Fruit fly (Drosophila melanogaster): ENCODE measurements around the gene Mkp.

The Mkp gene

dm6 chr3L:140838-141559 lies 43.3 kb downstream of the Mkp start (continued):
- TF ChIP-seq CG13123 (GFP tag; optimal IDR thresholded peaks at IDR 0.05) (no peak), nmo (GFP tag; optimal IDR thresholded peaks at IDR 0.05) (no peak), CG8089 (GFP tag; optimal IDR thresholded peaks at IDR 0.05) (no peak), CG7372 (GFP tag; IDR thresholded peaks at IDR 0.05) (no peak), CG15073 (GFP tag; optimal IDR thresholded peaks at IDR 0.05) (no peak)

DNA sequence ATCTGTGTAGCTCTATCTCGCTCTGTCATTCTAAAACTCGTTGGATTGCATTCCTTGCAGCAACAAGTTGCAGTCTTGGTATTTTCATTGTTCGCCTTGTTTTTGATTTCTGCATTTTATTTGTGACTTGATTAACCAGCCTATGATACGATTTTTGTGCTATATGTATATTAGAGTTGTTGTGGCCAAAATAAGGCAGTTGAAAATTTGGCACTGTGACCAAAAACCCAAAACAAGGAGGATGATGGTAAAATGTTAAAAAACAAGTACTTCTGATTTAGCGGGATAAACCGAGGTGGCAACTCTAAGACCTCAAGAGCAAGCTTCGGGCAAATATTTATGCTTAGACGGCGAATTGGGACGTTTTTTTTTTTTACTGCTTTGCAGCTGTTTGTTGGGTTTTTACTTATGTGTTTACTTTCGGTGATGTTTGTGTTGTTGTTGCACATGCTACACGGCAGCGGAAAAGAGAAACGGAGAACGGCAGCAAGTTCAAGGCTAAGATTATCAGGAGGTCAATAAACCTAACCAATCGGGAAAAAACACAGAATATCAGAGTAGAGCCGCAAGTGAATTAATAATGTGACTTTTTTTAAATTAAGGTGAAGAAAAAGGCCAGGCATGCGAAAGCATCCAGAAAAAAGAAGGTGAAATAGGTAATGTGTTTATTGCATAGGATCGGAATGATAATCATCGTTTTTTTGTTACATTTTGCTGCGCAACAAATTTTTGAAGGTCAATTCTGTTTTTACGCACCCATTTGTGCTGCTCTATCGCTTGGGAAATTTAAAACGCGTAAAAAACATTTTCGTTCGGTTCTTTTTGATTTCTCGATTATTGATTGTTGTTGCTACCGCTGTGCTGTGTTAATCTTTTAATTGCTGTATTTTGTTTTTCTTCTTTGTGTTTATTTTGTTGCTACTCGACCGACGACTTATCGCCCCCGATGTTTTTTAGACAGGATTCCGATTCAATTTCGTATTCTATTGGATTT lies 44.5 kb downstream of the Mkp start:
- no peak for TF ChIP-seq CG11247 (GFP tag; IDR thresholded peaks at IDR 0.05)
- TF ChIP-seq CG18011 (GFP tag; optimal IDR thresholded peaks at IDR 0.05) = peak; percentile 0
- TF ChIP-seq Tbp (GFP tag; optimal IDR thresholded peaks at IDR 0.05) = no peak
- TF ChIP-seq Med (GFP tag) = peak; percentile 53
- TF ChIP-seq CG8359 (GFP tag; optimal IDR thresholded peaks at IDR 0.05; ENCODE audit: borderline replicate concordance) = no peak
- TF ChIP-seq CG4360 (GFP tag; IDR thresholded peaks at IDR 0.05) = peak; percentile 68; the same call in 1 of the 2 replicates
- peak; percentile 9 for TF ChIP-seq CG3995 (GFP tag; optimal IDR thresholded peaks at IDR 0.05)
- TF ChIP-seq ap (GFP tag; IDR thresholded peaks at IDR 0.05) = no peak
- TF ChIP-seq Max (GFP tag; optimal IDR thresholded peaks at IDR 0.05) = no peak
- TF ChIP-seq CG34376 (GFP tag; optimal IDR thresholded peaks at IDR 0.05) = peak; percentile 78
- no peak for TF ChIP-seq CG10565 (GFP tag; optimal IDR thresholded peaks at IDR 0.05)
- 0 out of 3 replicates have a peak, but pooled peaks have one; percentile 51 for TF ChIP-seq CG2199 (GFP tag; IDR thresholded peaks at IDR 0.05)
- peak; percentile 17 for TF ChIP-seq D19A (tag; optimal IDR thresholded peaks at IDR 0.05)
- no peak for TF ChIP-seq al (GFP tag; IDR thresholded peaks at IDR 0.05)
- TF ChIP-seq CG15269 (tag; optimal IDR thresholded peaks at IDR 0.05) = peak; percentile 13
- TF ChIP-seq sens (GFP tag) = peak; percentile 71
- peak; percentile 13 for TF ChIP-seq CG4820 (GFP tag; optimal IDR thresholded peaks at IDR 0.05)
- TF ChIP-seq Deaf1 (tag; optimal IDR thresholded peaks at IDR 0.05) = peak; percentile 14
- TF ChIP-seq CG8281 (tag; optimal IDR thresholded peaks at IDR 0.05) = no peak
- no peak for TF ChIP-seq cad (GFP tag; optimal IDR thresholded peaks at IDR 0.05)
- TF ChIP-seq CG10366 (GFP tag; IDR thresholded peaks at IDR 0.05) = no peak
- 0 out of 2 replicates have a peak, but pooled peaks have one; percentile 6 for TF ChIP-seq slbo (GFP tag; IDR thresholded peaks at IDR 0.05)
- no peak for TF ChIP-seq CG4617 (GFP tag; optimal IDR thresholded peaks at IDR 0.05; ENCODE audit: borderline replicate concordance)
- TF ChIP-seq CG10543 (GFP tag; optimal IDR thresholded peaks at IDR 0.05) = no peak
- no peak for TF ChIP-seq CG3065 (GFP tag; optimal IDR thresholded peaks at IDR 0.05)
- TF ChIP-seq eve (GFP tag; optimal IDR thresholded peaks at IDR 0.05) = peak in 1 of 2 experiments; percentile 36
- TF ChIP-seq Fer1 (GFP tag; optimal IDR thresholded peaks at IDR 0.05) = no peak
- TF ChIP-seq Dip3 (GFP tag; optimal IDR thresholded peaks at IDR 0.05) = no peak
- no peak for TF ChIP-seq YL-1 (GFP tag; optimal IDR thresholded peaks at IDR 0.05)
- no peak for TF ChIP-seq CG16863 (GFP tag; optimal IDR thresholded peaks at IDR 0.05)
- TF ChIP-seq chinmo (GFP tag; IDR thresholded peaks at IDR 0.05; ENCODE audit: partially characterized antibody) = 0 out of 4 replicates have a peak, but pooled peaks have one; percentile 14
- TF ChIP-seq CG31365 (tag; optimal IDR thresholded peaks at IDR 0.05) = no peak
- no peak for TF ChIP-seq CG7839 (tag; optimal IDR thresholded peaks at IDR 0.05)
- TF ChIP-seq ci (GFP tag; IDR thresholded peaks at IDR 0.05) = 0 out of 3 replicates have a peak, but pooled peaks have one; percentile 31
- TF ChIP-seq gem (tag; optimal IDR thresholded peaks at IDR 0.05) = peak; percentile 23
- peak; percentile 53 for TF ChIP-seq CG13624 (GFP tag; optimal IDR thresholded peaks at IDR 0.05)
- TF ChIP-seq GATAe (GFP tag; conservative IDR thresholded peaks at IDR 0.05) = no peak
- TF ChIP-seq Eip74EF (GFP tag; optimal IDR thresholded peaks at IDR 0.05) = peak in 1 of 2 experiments; percentile 5
- peak; percentile 27 for TF ChIP-seq sqz (GFP tag; optimal IDR thresholded peaks at IDR 0.05)
- TF ChIP-seq Xrp1 (GFP tag; IDR thresholded peaks at IDR 0.05) = no peak

All from whole organism, embryonic.